Worm (Caenorhabditis elegans) whole organism, mixed stage, embryonic: ENCODE data around the gene W09D10.5.

Experiments used
- blmp-1 ChIP-seq: fragments of 150-350 bp; optimal IDR thresholded peaks from 2 replicates; lab custom pipeline; 2014; ENCODE audit warnings: missing biosample characterization, missing genetic modification characterization
- lin-32 ChIP-seq: fragments of 200-800 bp; sonication (Bioruptor generic); optimal IDR thresholded peaks from 2 replicates; lab custom pipeline; 2018; ENCODE audit warnings: mild to moderate bottlenecking, missing genetic modification characterization, missing compliant biosample characterization
- lsy-2 ChIP-seq: fragments of 150-350 bp; optimal IDR thresholded peaks from 2 replicates; lab custom pipeline; 2014; ENCODE audit warnings: missing biosample characterization, missing genetic modification characterization
- mep-1 ChIP-seq: fragments of 150-350 bp; optimal IDR thresholded peaks from 2 replicates; lab custom pipeline; 2017; ENCODE audit warnings: missing biosample characterization, missing genetic modification reagents, missing genetic modification characterization, inconsistent platforms
- nhr-237 ChIP-seq: fragments of 150-350 bp; optimal IDR thresholded peaks from 2 replicates; lab custom pipeline; 2014; ENCODE audit warnings: missing biosample characterization, missing genetic modification characterization
- snpc-4 ChIP-seq: fragments of 150-350 bp; optimal IDR thresholded peaks from 2 replicates; lab custom pipeline; 2014; ENCODE audit warnings: missing biosample characterization, missing genetic modification characterization
- sptf-1 ChIP-seq: sonication (generic microtip); optimal IDR thresholded peaks from 2 replicates; lab custom pipeline; 2017; ENCODE audit warnings: mild to moderate bottlenecking, missing genetic modification characterization, moderate library complexity, missing compliant biosample characterization

DNA sequence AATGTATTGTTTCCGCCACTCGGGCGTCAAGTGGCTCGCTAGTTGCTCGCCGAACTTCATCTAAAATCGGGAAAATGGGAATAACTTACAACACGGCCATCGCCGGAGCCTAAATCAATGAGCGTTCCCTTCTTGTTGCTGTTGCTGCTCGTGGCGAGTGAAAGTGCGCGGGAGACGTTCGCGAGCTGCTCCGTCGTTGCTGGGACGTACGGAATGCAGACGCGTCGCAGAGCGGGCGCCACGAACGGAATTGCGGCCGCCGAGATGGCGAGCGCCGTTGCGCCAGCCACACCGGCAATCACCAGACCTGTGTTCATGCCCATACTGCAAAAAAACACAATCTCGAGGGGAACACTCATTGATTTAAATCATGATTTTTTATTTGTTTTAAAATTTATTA, 4.9 kb downstream of the W09D10.5 start:
- TF ChIP-seq blmp-1 (tag; lab: Kevin White, UChicago) (no peak), sptf-1 (tag; lab: Kevin White, UChicago) (no peak), nhr-237 (tag; lab: Kevin White, UChicago) (no peak), snpc-4 (tag; lab: Kevin White, UChicago) (no peak), lsy-2 (tag; lab: Kevin White, UChicago) (no peak), mep-1 (no peak), lin-32 (GFP tag; lab: Kevin White, UChicago) (no peak)
